Worm (Caenorhabditis elegans): ENCODE results near the gene mdt-8.

ce11 chrII:11512921-11513320 lies 20.7 kb downstream of the mdt-8 start:
- no peak for TF ChIP-seq fkh-10 (GFP tag; optimal IDR thresholded peaks at IDR 0.05)
- no peak for TF ChIP-seq hlh-13 (GFP tag; optimal IDR thresholded peaks at IDR 0.05)
- no peak for TF ChIP-seq nhr-11 (tag; optimal IDR thresholded peaks at IDR 0.05)

Data from whole organism, late embryonic.